Worm (Caenorhabditis elegans): ENCODE results near the gene F56D3.1.

- TF ChIP-seq ztf-23 (GFP tag; IDR thresholded peaks at IDR 0.05) (no peak), klf-2 (GFP tag; conservative IDR thresholded peaks at IDR 0.05) (no peak), med-1 (GFP tag; optimal IDR thresholded peaks at IDR 0.05; ENCODE audit: insufficient read depth) (no peak), ztf-29 (GFP tag; IDR thresholded peaks at IDR 0.05) (no peak), T22C8.4 (GFP tag; IDR thresholded peaks at IDR 0.05) (no peak), flt-1 (GFP tag; IDR thresholded peaks at IDR 0.05) (no peak), cog-1 (tag; optimal IDR thresholded peaks at IDR 0.05) (no peak), ref-1 (GFP tag; conservative IDR thresholded peaks at IDR 0.05) (no peak), tab-1 (GFP tag; IDR thresholded peaks at IDR 0.05) (no peak)
Observed at ce11 chrII:4152864-4153263, 6.7 kb downstream of the F56D3.1 start.

Data from whole organism, midembryonic.